Fruit fly (Drosophila melanogaster) whole organism, prepupa: ENCODE measurements around the gene CG14356.

ENCODE experiments used
- esn ChIP-seq: fragments of 200-800 bp; sonication (Bioruptor generic); optimal IDR thresholded peaks from 2 replicates; lab custom pipeline; 2016; ENCODE audit warnings: missing biosample characterization, mild to moderate bottlenecking, missing genetic modification characterization, moderate library complexity
- fd85E ChIP-seq: fragments of 200-800 bp; sonication (Bioruptor generic); optimal IDR thresholded peaks from 3 replicates; lab custom pipeline; 2016; ENCODE audit warnings: missing biosample characterization, missing genetic modification characterization
- vri ChIP-seq: fragments of 200-800 bp; sonication (Bioruptor generic); optimal IDR thresholded peaks from 3 replicates; lab custom pipeline; 2016; ENCODE audit warnings: missing biosample characterization, mild to moderate bottlenecking, missing genetic modification characterization

DNA sequence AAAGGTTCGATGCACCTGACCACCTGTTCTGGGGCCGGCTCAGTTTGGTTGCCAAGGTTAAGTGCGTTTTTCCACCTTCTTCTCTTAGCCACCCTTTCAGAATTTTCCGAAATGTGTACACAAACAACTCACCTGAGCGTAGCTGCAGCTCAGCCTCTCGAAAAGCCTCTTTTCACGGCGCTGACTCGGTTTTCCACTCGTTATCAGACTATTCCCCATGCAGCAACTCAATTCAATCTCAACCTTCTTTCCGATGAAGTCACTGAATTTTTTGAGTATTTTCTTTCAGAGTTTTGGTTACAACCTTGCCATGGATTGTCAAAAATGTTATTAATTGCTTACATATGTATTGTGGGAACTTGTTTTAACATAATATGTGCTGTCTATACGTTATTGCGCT, 24.3 kb downstream of the CG14356 start:
- TF ChIP-seq esn (GFP tag; lab: Kevin White, UChicago) = no peak
- no peak for TF ChIP-seq fd85E (GFP tag; lab: Kevin White, UChicago)
- TF ChIP-seq vri (GFP tag; lab: Kevin White, UChicago) = no peak
